Worm (Caenorhabditis elegans) whole organism, late embryonic: ENCODE data around the gene T26A5.2.

ENCODE experiments used
- C38D4.7 ChIP-seq: fragments of 200-800 bp; sonication (Bioruptor generic); optimal IDR thresholded peaks from 2 replicates; lab custom pipeline; 2018; ENCODE audit warnings: mild to moderate bottlenecking, missing genetic modification characterization, moderate library complexity, missing compliant biosample characterization
- ets-4 ChIP-seq: sonication (generic microtip); optimal IDR thresholded peaks from 2 replicates; lab custom pipeline; 2016; ENCODE audit warnings: missing genetic modification characterization, missing compliant biosample characterization
- pha-4 ChIP-seq: fragments of 150-350 bp; optimal IDR thresholded peaks from 2 replicates; lab custom pipeline; 2018; ENCODE audit warnings: missing biosample characterization, missing genetic modification reagents, missing genetic modification characterization

DNA sequence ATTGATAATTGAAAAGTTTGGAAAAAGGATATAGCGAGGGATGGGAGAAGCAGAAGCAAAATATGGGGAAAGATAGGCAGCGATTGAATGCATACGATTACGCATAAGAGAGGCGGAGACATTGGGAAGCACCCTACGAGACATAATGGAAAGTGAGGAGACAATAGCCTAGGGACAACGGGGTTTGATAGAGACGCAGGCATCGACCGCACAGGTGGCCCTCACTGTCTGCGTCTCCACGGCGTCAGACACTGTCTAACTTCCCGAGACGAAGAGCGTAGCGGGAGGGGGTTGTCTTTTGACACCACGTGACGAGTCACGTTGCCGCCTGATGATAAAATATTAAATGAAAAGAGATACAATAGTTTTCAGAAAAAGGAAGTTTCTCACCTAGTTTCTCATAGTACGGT lies 46.1 kb upstream of the T26A5.2 start:
- TF ChIP-seq ets-4 (tag; lab: Kevin White, UChicago) (peak; percentile 47), pha-4 (tag; lab: Kevin White, UChicago) (no peak), C38D4.7 (GFP tag; lab: Kevin White, UChicago) (no peak)
